Fruit fly (Drosophila melanogaster) whole organism, prepupa: ENCODE measurements around the gene Mitf.

Experiments used
- Blimp-1 ChIP-seq: fragments of 200-800 bp; sonication (Bioruptor generic); optimal IDR thresholded peaks from 3 replicates; lab custom pipeline; 2017; ENCODE audit warnings: missing biosample characterization, missing genetic modification characterization, mild to moderate bottlenecking, moderate library complexity, missing genetic modification reagents
- CG10669 ChIP-seq: fragments of 200-800 bp; sonication (Bioruptor generic); optimal IDR thresholded peaks from 3 replicates; lab custom pipeline; 2018; ENCODE audit warnings: missing biosample characterization, mild to moderate bottlenecking, missing genetic modification characterization, moderate library complexity
- CG11294 ChIP-seq: fragments of 200-800 bp; sonication (Bioruptor generic); IDR thresholded peaks from 2 replicates; pipeline ENCODE4 v1.3.6; 2022; ENCODE audit warnings: missing biosample characterization, missing genetic modification characterization
- CG11902 ChIP-seq: fragments of 200-800 bp; sonication (Bioruptor generic); optimal IDR thresholded peaks from 3 replicates; lab custom pipeline; 2016; ENCODE audit warnings: missing biosample characterization, missing genetic modification characterization
- CG15336 ChIP-seq: fragments of 200-800 bp; sonication (Bioruptor generic); IDR thresholded peaks from 2 replicates; pipeline ENCODE4 v1.3.6; 2022; ENCODE audit warnings: missing biosample characterization, missing genetic modification characterization
- CG1621 ChIP-seq: fragments of 200-800 bp; sonication (Bioruptor generic); optimal IDR thresholded peaks from 3 replicates; lab custom pipeline; 2018; ENCODE audit warnings: missing biosample characterization, mild to moderate bottlenecking, missing genetic modification characterization
- CG16779 ChIP-seq: fragments of 200-800 bp; sonication (Bioruptor generic); optimal IDR thresholded peaks from 3 replicates; lab custom pipeline; 2017; ENCODE audit warnings: missing biosample characterization, mild to moderate bottlenecking, missing genetic modification characterization
- CG31627 ChIP-seq: fragments of 200-800 bp; sonication (Bioruptor generic); optimal IDR thresholded peaks from 3 replicates; lab custom pipeline; 2016; ENCODE audit warnings: missing biosample characterization, missing genetic modification characterization
- CG32006 ChIP-seq: fragments of 200-800 bp; sonication (Bioruptor generic); optimal IDR thresholded peaks from 3 replicates; lab custom pipeline; 2017; ENCODE audit warnings: missing biosample characterization, mild to moderate bottlenecking, missing genetic modification characterization
- CG6163 ChIP-seq: fragments of 200-800 bp; sonication (Bioruptor generic); IDR thresholded peaks from 3 replicates; pipeline ENCODE4 v1.3.6; 2022; ENCODE audit warnings: missing biosample characterization, missing genetic modification characterization
- CG6276 ChIP-seq: fragments of 200-800 bp; sonication (Bioruptor generic); optimal IDR thresholded peaks from 2 replicates; lab custom pipeline; 2017; ENCODE audit warnings: missing biosample characterization, mild to moderate bottlenecking, missing genetic modification characterization
- CG6792 ChIP-seq: fragments of 200-800 bp; sonication (Bioruptor generic); optimal IDR thresholded peaks from 3 replicates; lab custom pipeline; 2016; ENCODE audit warnings: missing biosample characterization, missing genetic modification characterization
- CG8119 ChIP-seq: fragments of 200-800 bp; sonication (Bioruptor generic); IDR thresholded peaks from 3 replicates; pipeline ENCODE4 v1.3.6; 2022; ENCODE audit warnings: missing biosample characterization, missing genetic modification characterization
- CG8632 ChIP-seq: fragments of 200-800 bp; sonication (Bioruptor generic); optimal IDR thresholded peaks from 3 replicates; lab custom pipeline; 2016; ENCODE audit warnings: missing biosample characterization, missing genetic modification characterization
- CG9139 ChIP-seq: fragments of 200-800 bp; sonication (Bioruptor generic); optimal IDR thresholded peaks from 3 replicates; lab custom pipeline; 2017; ENCODE audit warnings: missing biosample characterization, mild to moderate bottlenecking, missing genetic modification characterization
- Eip93F ChIP-seq: fragments of 200-800 bp; sonication (Bioruptor generic); optimal IDR thresholded peaks from 2 replicates; lab custom pipeline; 2016; ENCODE audit warnings: missing biosample characterization, mild to moderate bottlenecking, missing genetic modification characterization
- Ets21C ChIP-seq: fragments of 200-800 bp; sonication (Bioruptor generic); optimal IDR thresholded peaks from 3 replicates; lab custom pipeline; 2016; ENCODE audit warnings: missing biosample characterization, missing genetic modification characterization
- Ets96B ChIP-seq: fragments of 200-800 bp; optimal IDR thresholded peaks from 2 replicates; lab custom pipeline; 2019; ENCODE audit warnings: missing biosample characterization, mild to moderate bottlenecking, missing genetic modification characterization, moderate library complexity
- Hr4 ChIP-seq: fragments of 200-800 bp; sonication (Bioruptor generic); optimal IDR thresholded peaks from 3 replicates; lab custom pipeline; 2016; ENCODE audit warnings: missing biosample characterization, missing genetic modification characterization
- Lpt ChIP-seq: fragments of 200-800 bp; sonication (Bioruptor generic); optimal IDR thresholded peaks from 3 replicates; lab custom pipeline; 2016; ENCODE audit warnings: missing biosample characterization, missing genetic modification characterization
- Met ChIP-seq: fragments of 200-800 bp; sonication (Bioruptor generic); optimal IDR thresholded peaks from 3 replicates; lab custom pipeline; 2016; ENCODE audit warnings: missing biosample characterization, missing genetic modification characterization
- OdsH ChIP-seq: fragments of 200-800 bp; sonication (Bioruptor generic); optimal IDR thresholded peaks from 3 replicates; lab custom pipeline; 2016; ENCODE audit warnings: missing biosample characterization, missing genetic modification characterization
- Smox ChIP-seq: fragments of 200-800 bp; sonication (Bioruptor generic); optimal IDR thresholded peaks from 3 replicates; lab custom pipeline; 2016; ENCODE audit warnings: missing biosample characterization, missing genetic modification characterization
- Sox102F ChIP-seq: fragments of 200-800 bp; sonication (Bioruptor generic); optimal IDR thresholded peaks from 2 replicates; lab custom pipeline; 2016; ENCODE audit warnings: missing biosample characterization, mild to moderate bottlenecking, missing genetic modification characterization
- Sox15 ChIP-seq: fragments of 200-800 bp; sonication (Bioruptor generic); optimal IDR thresholded peaks from 3 replicates; lab custom pipeline; 2016; ENCODE audit warnings: missing biosample characterization, missing genetic modification characterization
- acj6 ChIP-seq: fragments of 200-800 bp; sonication (Bioruptor generic); optimal IDR thresholded peaks from 3 replicates; lab custom pipeline; 2016; ENCODE audit warnings: missing biosample characterization, missing genetic modification characterization
- cyc ChIP-seq: fragments of 200-800 bp; sonication (Bioruptor generic); optimal IDR thresholded peaks from 3 replicates; lab custom pipeline; 2016; ENCODE audit warnings: missing biosample characterization, missing genetic modification characterization
- dsx ChIP-seq: fragments of 200-800 bp; optimal IDR thresholded peaks from 3 replicates; lab custom pipeline; 2019; ENCODE audit warnings: missing biosample characterization, mild to moderate bottlenecking, missing genetic modification characterization, moderate library complexity; ENCODE audit not compliant: poor library complexity, severe bottlenecking
- eg ChIP-seq: fragments of 200-800 bp; sonication (Bioruptor generic); IDR thresholded peaks from 3 replicates; pipeline ENCODE4 v1.3.6; 2022; ENCODE audit warnings: missing biosample characterization, missing genetic modification characterization
- esn ChIP-seq: fragments of 200-800 bp; sonication (Bioruptor generic); optimal IDR thresholded peaks from 2 replicates; lab custom pipeline; 2016; ENCODE audit warnings: missing biosample characterization, mild to moderate bottlenecking, missing genetic modification characterization, moderate library complexity
- fd59A ChIP-seq: fragments of 200-800 bp; sonication (Bioruptor generic); optimal IDR thresholded peaks from 2 replicates; lab custom pipeline; 2017; ENCODE audit warnings: missing biosample characterization, mild to moderate bottlenecking, missing genetic modification characterization, missing genetic modification reagents
- fd85E ChIP-seq: fragments of 200-800 bp; sonication (Bioruptor generic); optimal IDR thresholded peaks from 3 replicates; lab custom pipeline; 2016; ENCODE audit warnings: missing biosample characterization, missing genetic modification characterization
- lz ChIP-seq: fragments of 200-800 bp; sonication (Bioruptor generic); optimal IDR thresholded peaks from 3 replicates; lab custom pipeline; 2016; ENCODE audit warnings: missing biosample characterization, missing genetic modification characterization
- salr ChIP-seq, 2 experiments: fragments of 200-800 bp; sonication (Bioruptor generic); optimal IDR thresholded peaks; 3 replicates each; lab custom pipeline; 2016 to 2018; ENCODE audit warnings: missing biosample characterization in 2 of 2, missing genetic modification characterization in 2 of 2, mild to moderate bottlenecking in 1 of 2
- spab ChIP-seq: fragments of 200-800 bp; sonication (Bioruptor generic); optimal IDR thresholded peaks from 2 replicates; lab custom pipeline; 2017; ENCODE audit warnings: missing biosample characterization, mild to moderate bottlenecking, missing genetic modification characterization, missing genetic modification reagents
- ss ChIP-seq, 2 experiments: fragments of 200-800 bp; sonication (Bioruptor generic); optimal IDR thresholded peaks; 2 replicates in 1 of 2; 3 replicates in 1 of 2; lab custom pipeline; 2017 to 2018; ENCODE audit warnings: mild to moderate bottlenecking in 2 of 2, missing biosample characterization in 2 of 2, missing genetic modification characterization in 2 of 2, moderate library complexity in 1 of 2

Mitf gene

DNA sequence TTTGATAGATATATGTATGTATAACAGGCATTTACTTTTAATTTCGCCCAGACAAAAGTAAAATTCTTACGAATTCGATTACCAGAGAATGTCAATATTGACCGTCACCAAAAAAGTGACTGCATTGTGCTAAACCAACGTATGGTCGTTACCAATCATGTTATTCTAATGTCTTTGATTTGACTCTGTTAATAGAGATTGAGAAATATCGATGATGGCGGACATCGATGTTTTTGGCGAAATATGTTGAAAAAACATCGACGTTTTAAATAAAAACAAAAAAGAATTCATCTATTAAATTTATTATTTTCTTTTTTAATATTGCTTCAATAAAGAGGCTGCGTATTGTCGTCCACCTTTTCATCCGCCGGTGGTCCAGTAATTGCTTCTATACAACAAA, 15.8 kb upstream of the Mitf start:
- TF ChIP-seq CG8632 (GFP tag; lab: Kevin White, UChicago), result no peak

DNA sequence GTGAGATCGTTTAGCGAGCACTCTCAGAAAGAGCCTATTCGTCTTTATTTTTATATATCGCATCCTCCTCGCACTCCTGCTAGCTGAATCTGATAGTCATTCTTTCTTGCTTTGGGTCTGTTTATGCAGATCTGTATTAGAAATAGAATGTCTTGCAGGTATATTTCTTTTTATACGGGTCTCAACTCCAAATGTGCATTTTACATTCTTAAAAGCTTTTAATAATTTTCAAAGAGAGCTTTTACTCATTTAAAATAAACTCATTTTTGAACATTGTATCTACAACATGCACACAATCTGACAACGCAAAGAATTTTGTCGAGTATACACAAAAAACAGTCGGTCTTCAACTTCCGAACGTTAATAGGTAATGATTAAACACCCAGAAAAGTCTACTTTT, 13.2 kb upstream of the Mitf start, which contains the start of gene CG33521:
Gene CG33521, plus strand, starts transcription at position 301 of the 400 bp plus-strand sequence.
- TF ChIP-seq CG32006 (no peak), CG9139 (GFP tag; lab: Kevin White, UChicago) (no peak), Met (no peak), CG11902 (GFP tag; lab: Kevin White, UChicago) (no peak), CG10669 (no peak), CG15336 (GFP tag; lab: Robert Waterston, UW) (no peak), eg (GFP tag; lab: Robert Waterston, UW) (no peak), acj6 (GFP tag; lab: Kevin White, UChicago) (no peak), CG6276 (GFP tag; lab: Kevin White, UChicago) (no peak)

DNA sequence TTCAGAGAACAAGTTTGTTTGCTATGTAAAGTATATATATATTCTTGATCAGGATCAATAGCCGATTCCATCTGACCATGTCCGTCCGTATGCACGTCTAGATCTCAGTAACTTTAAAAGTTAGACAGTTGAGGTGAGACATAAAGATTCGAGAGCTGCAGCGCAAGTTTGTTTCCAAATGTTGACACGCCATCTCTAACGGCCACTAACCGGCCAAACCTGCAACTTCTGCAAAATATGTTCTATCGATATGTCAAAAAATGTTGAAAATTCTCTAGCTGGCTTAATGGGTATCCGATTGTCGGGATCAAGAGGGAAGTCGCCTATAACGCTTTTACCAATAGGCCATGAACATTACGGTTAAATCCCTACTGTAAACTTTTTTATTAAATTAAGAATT, 11.8 kb upstream of the Mitf start:
- no peak for TF ChIP-seq CG32006
- TF ChIP-seq cyc (GFP tag; lab: Kevin White, UChicago), result no peak
- no peak for TF ChIP-seq dsx (GFP tag; lab: Kevin White, UChicago)
- no peak for TF ChIP-seq Ets96B (tag; lab: Kevin White, UChicago)
- TF ChIP-seq CG16779, result no peak
- no peak for TF ChIP-seq spab (GFP tag; lab: Kevin White, UChicago)
- TF ChIP-seq CG31627 (GFP tag; lab: Kevin White, UChicago), result no peak
- no peak for TF ChIP-seq ss (GFP tag; optimal IDR thresholded peaks at IDR 0.05; lab: Kevin White, UChicago)
- TF ChIP-seq CG6792 (GFP tag; lab: Kevin White, UChicago), result no peak
- no peak for TF ChIP-seq Sox15 (GFP tag; lab: Kevin White, UChicago)
- TF ChIP-seq Met, result no peak
- TF ChIP-seq esn (GFP tag; lab: Kevin White, UChicago), result no peak
- TF ChIP-seq CG1621 (tag; lab: Kevin White, UChicago), result no peak
- no peak for TF ChIP-seq Hr4 (GFP tag; lab: Kevin White, UChicago)
- no peak for TF ChIP-seq acj6 (GFP tag; lab: Kevin White, UChicago)
- TF ChIP-seq Lpt, result no peak
- no peak for TF ChIP-seq salr (GFP tag; optimal IDR thresholded peaks at IDR 0.05; lab: Kevin White, UChicago)
- no peak for TF ChIP-seq CG8119 (GFP tag; lab: Robert Waterston, UW)
- TF ChIP-seq fd85E (GFP tag; lab: Kevin White, UChicago), result no peak

DNA sequence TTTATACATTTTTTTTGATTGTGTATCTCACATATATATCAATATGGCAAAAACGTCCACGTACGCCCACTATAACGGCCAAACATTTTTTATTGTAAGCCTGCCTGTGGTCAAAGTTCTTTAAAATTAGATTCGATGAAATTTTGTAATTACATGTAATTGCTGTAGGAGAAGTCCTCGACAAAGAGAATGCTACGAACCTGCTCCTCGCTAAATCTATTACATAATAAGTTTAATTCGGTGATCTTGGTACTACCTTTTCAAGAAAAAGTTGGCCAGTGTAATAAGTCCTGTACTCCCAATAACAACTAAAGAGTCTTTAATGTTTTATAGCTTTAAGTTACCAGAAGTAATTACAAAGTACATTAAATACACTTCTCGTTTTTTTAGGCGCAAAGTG, 7.0 kb upstream of the Mitf start:
- TF ChIP-seq fd59A (GFP tag; lab: Kevin White, UChicago) (no peak), lz (GFP tag; lab: Kevin White, UChicago) (no peak), Blimp-1 (GFP tag; lab: Kevin White, UChicago) (no peak), CG11294 (no peak), Eip93F (no peak), OdsH (GFP tag; lab: Kevin White, UChicago) (no peak), CG6163 (GFP tag; lab: Robert Waterston, UW) (no peak), CG15336 (GFP tag; lab: Robert Waterston, UW) (no peak), Lpt (no peak), Ets21C (no peak), Sox102F (GFP tag; lab: Kevin White, UChicago) (no peak), Smox (GFP tag; lab: Kevin White, UChicago) (no peak), CG8119 (GFP tag; lab: Robert Waterston, UW) (no peak), eg (GFP tag; lab: Robert Waterston, UW) (no peak)
